Fruit fly (Drosophila melanogaster): ENCODE measurements around the gene Hexo2.

DNA sequence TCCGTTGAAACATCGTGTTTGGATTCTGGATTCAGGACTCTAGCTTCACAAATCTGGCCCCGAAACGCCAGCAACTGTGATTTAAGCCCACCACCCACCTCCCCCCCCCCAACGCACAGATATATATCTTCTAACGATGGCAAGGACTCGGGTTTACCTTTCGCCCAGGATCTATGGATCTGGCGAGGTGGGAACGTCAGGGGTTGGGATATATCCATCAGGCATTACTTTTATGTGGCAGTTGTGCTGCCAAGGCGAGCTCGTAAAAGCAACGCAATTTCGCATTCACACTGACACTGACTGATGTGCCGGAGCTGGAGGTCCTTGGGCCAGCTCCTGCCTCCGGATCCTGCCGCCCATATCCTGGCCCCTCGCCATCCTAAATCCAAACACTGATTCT, 22.9 kb downstream of the Hexo2 start:
- no peak for TF ChIP-seq Hr39 (GFP tag; optimal IDR thresholded peaks at IDR 0.05)
- TF ChIP-seq Sox102F (GFP tag; optimal IDR thresholded peaks at IDR 0.05): no peak
- TF ChIP-seq CG34406 (GFP tag; optimal IDR thresholded peaks at IDR 0.05): no peak
